Worm (Caenorhabditis elegans) whole organism, L4 larva: ENCODE results near the gene M03A1.8.

Experiments
- Y5F2A.4 ChIP-seq: fragments of 200-800 bp; sonication (Bioruptor generic); optimal IDR thresholded peaks from 2 replicates; lab custom pipeline; 2018; ENCODE audit warnings: mild to moderate bottlenecking, missing genetic modification characterization, missing compliant biosample characterization
- ZK546.5 ChIP-seq, 2 experiments: sonication (generic microtip); optimal IDR thresholded peaks; 2 replicates each; lab custom pipeline; 2017; ENCODE audit warnings: missing biosample characterization in 2 of 2, missing genetic modification characterization in 2 of 2

DNA sequence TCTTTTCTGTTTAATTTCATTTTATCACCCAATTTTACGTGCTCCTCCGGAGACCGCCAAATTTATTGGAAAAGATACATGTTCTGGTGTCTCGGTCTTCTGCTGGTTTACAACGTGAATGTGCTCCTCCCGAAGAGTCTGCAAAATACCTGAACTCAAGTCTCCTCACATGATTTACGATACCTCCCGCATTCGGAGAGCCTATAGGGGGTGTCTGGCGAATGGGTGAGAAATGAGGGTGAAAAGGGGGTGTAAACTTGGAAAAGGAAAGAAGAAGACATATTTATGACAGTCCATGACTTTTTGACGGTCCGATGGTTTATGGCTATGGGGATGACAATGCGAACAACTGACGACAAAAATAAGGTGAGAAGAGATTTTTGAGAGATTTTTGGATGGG lies 43.8 kb upstream of the M03A1.8 start:
- TF ChIP-seq Y5F2A.4 (no peak), ZK546.5 (tag; optimal IDR thresholded peaks at IDR 0.05; lab: Kevin White, UChicago) (no peak)
